Fruit fly (Drosophila melanogaster) whole organism, embryonic: ENCODE measurements around the gene CG13247.

Experiments used
- B-H1 ChIP-seq: fragments of 200-800 bp; sonication (Bioruptor generic); IDR thresholded peaks from 3 replicates; pipeline ENCODE4 v1.3.6; 2022; ENCODE audit warnings: missing biosample characterization, missing genetic modification characterization
- CG11695 ChIP-seq: fragments of 200-800 bp; sonication (Bioruptor generic); IDR thresholded peaks from 3 replicates; pipeline ENCODE4 v1.3.6; 2022; ENCODE audit warnings: missing biosample characterization, missing genetic modification characterization
- CG14050 ChIP-seq: fragments of 200-800 bp; sonication (Bioruptor generic); IDR thresholded peaks from 3 replicates; pipeline ENCODE4 v1.3.6; 2022; ENCODE audit warnings: missing biosample characterization, missing genetic modification characterization
- CG15011 ChIP-seq: fragments of 200-800 bp; sonication (Bioruptor generic); optimal IDR thresholded peaks from 3 replicates; lab custom pipeline; 2018; ENCODE audit warnings: missing biosample characterization, mild to moderate bottlenecking, missing genetic modification characterization
- CG18011 ChIP-seq: fragments of 200-800 bp; sonication (Bioruptor generic); optimal IDR thresholded peaks from 2 replicates; lab custom pipeline; 2017; ENCODE audit warnings: missing biosample characterization, missing genetic modification characterization, mild to moderate bottlenecking, moderate library complexity, missing genotype
- CG18262 ChIP-seq: fragments of 200-800 bp; optimal IDR thresholded peaks from 3 replicates; lab custom pipeline; 2019; ENCODE audit warnings: missing biosample characterization, mild to moderate bottlenecking, missing genetic modification characterization, moderate library complexity
- CG2202 ChIP-seq: fragments of 200-800 bp; sonication (Bioruptor generic); optimal IDR thresholded peaks from 2 replicates; lab custom pipeline; 2018; ENCODE audit warnings: missing biosample characterization, mild to moderate bottlenecking, missing genetic modification characterization
- CG32532 ChIP-seq: fragments of 200-800 bp; sonication (Bioruptor generic); IDR thresholded peaks from 2 replicates; pipeline ENCODE4 v1.3.6; 2022; ENCODE audit warnings: missing biosample characterization, missing genetic modification characterization
- CG3847 ChIP-seq: fragments of 200-800 bp; sonication (Bioruptor generic); IDR thresholded peaks from 2 replicates; pipeline ENCODE4 v1.3.6; 2022; ENCODE audit warnings: missing biosample characterization, missing genetic modification characterization
- CG6254 ChIP-seq: fragments of 200-800 bp; sonication (Bioruptor generic); optimal IDR thresholded peaks from 3 replicates; lab custom pipeline; 2017; ENCODE audit warnings: mild to moderate bottlenecking, missing biosample characterization, missing genetic modification reagents, missing genetic modification characterization
- CG6683 ChIP-seq: fragments of 200-800 bp; sonication (Bioruptor generic); optimal IDR thresholded peaks from 2 replicates; lab custom pipeline; 2017; ENCODE audit warnings: missing biosample characterization, mild to moderate bottlenecking, missing genetic modification characterization, missing genetic modification reagents
- CG7963 ChIP-seq: fragments of 200-800 bp; sonication (Bioruptor generic); IDR thresholded peaks from 3 replicates; pipeline ENCODE4 v1.3.6; 2022; ENCODE audit warnings: missing biosample characterization, missing genetic modification characterization; ENCODE audit not compliant: partially characterized antibody
- CG8089 ChIP-seq: fragments of 200-800 bp; sonication (Bioruptor generic); optimal IDR thresholded peaks from 3 replicates; lab custom pipeline; 2016; ENCODE audit warnings: missing biosample characterization, missing genetic modification characterization
- CG9932 ChIP-seq: fragments of 200-800 bp; sonication (Bioruptor generic); IDR thresholded peaks from 2 replicates; pipeline ENCODE4 v1.3.6; 2022; ENCODE audit warnings: missing biosample characterization, missing genetic modification characterization
- Dip2 ChIP-seq: fragments of 200-800 bp; sonication (Bioruptor generic); IDR thresholded peaks from 2 replicates; pipeline ENCODE4 v1.3.6; 2022; ENCODE audit warnings: missing biosample characterization, missing genetic modification characterization
- Doc3 ChIP-seq: fragments of 200-800 bp; sonication (Bioruptor generic); IDR thresholded peaks from 3 replicates; pipeline ENCODE4 v1.3.6; 2022; ENCODE audit warnings: missing biosample characterization, missing genetic modification characterization; ENCODE audit not compliant: partially characterized antibody
- Eip74EF ChIP-seq, 2 experiments: fragments of 200-800 bp in 1 of 2; fragments of >200 bp in 1 of 2; sonication (Bioruptor generic) in 1 of 2; optimal IDR thresholded peaks; 2 replicates each; lab custom pipeline; 2017 to 2019; ENCODE audit warnings: missing biosample characterization in 2 of 2, missing genetic modification characterization in 2 of 2, mild to moderate bottlenecking in 1 of 2, moderate library complexity in 1 of 2
- Ets65A ChIP-seq: fragments of 200-800 bp; sonication (Bioruptor generic); peaks from one replicate; lab custom pipeline; 2016; ENCODE audit warnings: missing biosample characterization, missing genetic modification characterization
- Hmx ChIP-seq: fragments of 200-800 bp; sonication (Bioruptor generic); optimal IDR thresholded peaks from 2 replicates; lab custom pipeline; 2016; ENCODE audit warnings: missing biosample characterization, missing genetic modification characterization
- Lpt ChIP-seq: fragments of >200 bp; optimal IDR thresholded peaks from 2 replicates; lab custom pipeline; 2018; ENCODE audit warnings: missing biosample characterization, missing genetic modification characterization
- MTF-1 ChIP-seq: fragments of 200-800 bp; sonication (Bioruptor generic); optimal IDR thresholded peaks from 2 replicates; lab custom pipeline; 2018; ENCODE audit warnings: missing biosample characterization, mild to moderate bottlenecking, missing genetic modification characterization, borderline replicate concordance
- ase ChIP-seq: fragments of 200-800 bp; sonication (Bioruptor generic); IDR thresholded peaks from 3 replicates; pipeline ENCODE4 v1.3.6; 2022; ENCODE audit warnings: missing biosample characterization, missing genetic modification characterization
- crc ChIP-seq: fragments of 200-800 bp; sonication (Bioruptor generic); optimal IDR thresholded peaks from 2 replicates; lab custom pipeline; 2016; ENCODE audit warnings: missing biosample characterization, missing genetic modification characterization
- crp ChIP-seq, 2 experiments: fragments of 200-800 bp; sonication (Bioruptor generic); optimal IDR thresholded peaks; 2 replicates in 1 of 2; 3 replicates in 1 of 2; lab custom pipeline; 2017; ENCODE audit warnings: missing biosample characterization in 2 of 2, missing genetic modification characterization in 2 of 2, mild to moderate bottlenecking in 1 of 2, moderate library complexity in 1 of 2
- ems ChIP-seq: fragments of 200-800 bp; sonication (Bioruptor generic); optimal IDR thresholded peaks from 3 replicates; lab custom pipeline; 2016; ENCODE audit warnings: missing biosample characterization, missing genetic modification characterization
- ewg ChIP-seq: fragments of 200-800 bp; sonication (Bioruptor generic); optimal IDR thresholded peaks from 3 replicates; lab custom pipeline; 2017; ENCODE audit warnings: mild to moderate bottlenecking, missing biosample characterization, missing genetic modification reagents, missing genetic modification characterization
- exex ChIP-seq: fragments of 200-800 bp; sonication (Bioruptor generic); optimal IDR thresholded peaks from 4 replicates; lab custom pipeline; 2018; ENCODE audit warnings: missing biosample characterization, mild to moderate bottlenecking, missing genetic modification characterization, moderate library complexity
- ftz-f1 ChIP-seq: fragments of 200-800 bp; sonication (Bioruptor generic); optimal IDR thresholded peaks from 2 replicates; lab custom pipeline; 2016; ENCODE audit warnings: missing biosample characterization, missing genetic modification characterization
- fu2 ChIP-seq: fragments of 200-800 bp; sonication (Bioruptor generic); optimal IDR thresholded peaks from 2 replicates; lab custom pipeline; 2016; ENCODE audit warnings: missing biosample characterization, missing genetic modification characterization
- hb ChIP-seq: fragments of 200-800 bp; sonication (Bioruptor generic); IDR thresholded peaks from 3 replicates; pipeline ENCODE4 v1.3.6; 2022; ENCODE audit warnings: missing biosample characterization, missing genetic modification characterization; ENCODE audit not compliant: partially characterized antibody
- peb ChIP-seq: fragments of 200-800 bp; sonication (Bioruptor generic); IDR thresholded peaks from 2 replicates; pipeline ENCODE4 v1.3.6; 2022; ENCODE audit warnings: missing biosample characterization, missing genetic modification characterization
- pita ChIP-seq: fragments of 200-800 bp; sonication (Bioruptor generic); optimal IDR thresholded peaks from 2 replicates; lab custom pipeline; 2017; ENCODE audit warnings: missing biosample characterization, mild to moderate bottlenecking, missing genetic modification characterization
- pum ChIP-seq: fragments of 200-800 bp; sonication (Bioruptor generic); optimal IDR thresholded peaks from 2 replicates; lab custom pipeline; 2016; ENCODE audit warnings: missing biosample characterization, missing genetic modification characterization
- ranshi ChIP-seq: fragments of 200-800 bp; sonication (Bioruptor generic); IDR thresholded peaks from 2 replicates; pipeline ENCODE4 v1.3.6; 2022; ENCODE audit warnings: missing biosample characterization, missing genetic modification characterization
- run ChIP-seq: fragments of 200-800 bp; sonication (Bioruptor generic); optimal IDR thresholded peaks from 3 replicates; lab custom pipeline; 2018; ENCODE audit warnings: missing biosample characterization, mild to moderate bottlenecking, missing genetic modification characterization
- ssp ChIP-seq: fragments of 200-800 bp; sonication (Bioruptor generic); IDR thresholded peaks from 2 replicates; pipeline ENCODE4 v1.3.6; 2022; ENCODE audit warnings: missing biosample characterization, missing genetic modification characterization
- tna ChIP-seq: fragments of 200-800 bp; sonication (Bioruptor generic); IDR thresholded peaks from 2 replicates; pipeline ENCODE4 v1.3.6; 2022; ENCODE audit warnings: missing biosample characterization, missing genetic modification characterization; ENCODE audit not compliant: partially characterized antibody
- trem ChIP-seq: fragments of 200-800 bp; optimal IDR thresholded peaks from 3 replicates; lab custom pipeline; 2019; ENCODE audit warnings: missing biosample characterization, mild to moderate bottlenecking, missing genetic modification characterization, moderate library complexity

CG13247 gene

DNA sequence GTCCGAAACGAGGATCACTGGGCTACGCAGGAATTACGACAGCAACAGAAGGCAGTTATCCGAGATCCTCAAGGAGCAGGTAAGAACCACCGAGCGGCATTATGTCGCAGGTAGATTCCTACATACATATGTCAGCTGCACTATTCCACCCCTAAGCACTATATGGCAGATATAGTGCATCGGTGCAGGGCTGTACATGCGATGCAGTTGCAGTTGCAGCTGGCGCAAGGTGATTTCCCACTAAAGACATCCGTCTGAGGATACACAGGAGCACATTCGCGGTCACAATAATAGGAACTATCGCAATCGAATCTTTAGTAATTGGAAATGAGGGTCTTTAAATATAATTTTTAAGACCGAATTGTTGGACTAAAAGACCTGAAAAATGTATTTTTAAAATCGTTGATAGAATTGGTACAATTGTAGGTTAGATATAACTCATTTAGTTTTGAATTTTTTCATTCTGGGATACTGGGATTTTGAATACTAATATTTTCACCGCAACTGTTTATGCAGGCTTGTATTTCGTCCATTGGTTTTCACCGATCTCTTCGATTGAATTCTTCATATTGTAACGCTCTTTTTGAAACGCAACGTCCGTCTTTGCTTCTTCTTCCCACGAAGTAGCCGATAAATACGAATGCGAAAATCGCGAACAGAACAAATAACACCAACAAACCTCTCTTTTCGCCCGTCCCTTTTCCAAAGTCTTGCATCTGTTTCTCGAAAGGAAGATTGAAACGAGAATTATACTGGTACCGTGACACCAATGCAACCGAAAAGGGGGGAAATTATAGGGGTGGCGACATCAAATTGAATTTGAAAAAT is 32.8 kb downstream of the CG13247 start (continued):
- TF ChIP-seq ase (no peak), Hmx (GFP tag; lab: Kevin White, UChicago) (no peak), CG9932 (no peak), hb (GFP tag; lab: Robert Waterston, UW) (no peak), Eip74EF (GFP tag; optimal IDR thresholded peaks at IDR 0.05; lab: Kevin White, UChicago) (no peak), CG32532 (GFP tag; lab: Robert Waterston, UW) (no peak), Lpt (GFP tag; lab: Kevin White, UChicago) (no peak), CG18011 (GFP tag; lab: Kevin White, UChicago) (no peak), crp (GFP tag; optimal IDR thresholded peaks at IDR 0.05; lab: Kevin White, UChicago) (no peak), exex (tag; lab: Kevin White, UChicago) (no peak), CG8089 (GFP tag; lab: Kevin White, UChicago) (no peak), Dip2 (GFP tag; lab: Robert Waterston, UW) (no peak), ranshi (GFP tag; lab: Robert Waterston, UW) (no peak), crc (GFP tag; lab: Kevin White, UChicago) (no peak), run (no peak), CG6683 (GFP tag; lab: Kevin White, UChicago) (no peak), CG14050 (GFP tag; lab: Robert Waterston, UW) (no peak), Doc3 (GFP tag; lab: Robert Waterston, UW) (no peak), tna (GFP tag; lab: Robert Waterston, UW) (no peak), ems (no peak), CG7963 (GFP tag; lab: Robert Waterston, UW) (no peak), CG11695 (GFP tag; lab: Robert Waterston, UW) (0 out of 3 replicates have a peak, but pooled peaks have one; percentile 27), CG3847 (no peak), CG2202 (tag; lab: Kevin White, UChicago) (no peak), Ets65A (no peak), MTF-1 (GFP tag; lab: Kevin White, UChicago) (no peak), pita (GFP tag; lab: Kevin White, UChicago) (no peak), CG18262 (tag; lab: Kevin White, UChicago) (peak; percentile 72), CG6254 (GFP tag; lab: Kevin White, UChicago) (peak; percentile 37), ewg (no peak), ftz-f1 (GFP tag; lab: Kevin White, UChicago) (no peak), CG15011 (no peak), pum (peak; percentile 8), peb (GFP tag; lab: Robert Waterston, UW) (no peak), trem (peak; percentile 65), B-H1 (GFP tag; lab: Robert Waterston, UW) (no peak), fu2 (no peak), ssp (GFP tag; lab: Robert Waterston, UW) (no peak)
